Worm (Caenorhabditis elegans) whole organism, young adult: ENCODE measurements around the gene dmsr-7.

Experiments
- B0261.1 ChIP-seq: sonication (generic microtip); optimal IDR thresholded peaks from 2 replicates; lab custom pipeline; 2016; ENCODE audit warnings: mild to moderate bottlenecking, missing genetic modification characterization, moderate library complexity, missing compliant biosample characterization
- C17E4.6 ChIP-seq: fragments of 200-800 bp; sonication (Bioruptor generic); IDR thresholded peaks from 2 replicates; pipeline ENCODE4 v1.3.6; 2022; ENCODE audit warnings: missing genetic modification reagents, missing genetic modification characterization, missing compliant biosample characterization
- D2030.7 ChIP-seq: fragments of 200-800 bp; sonication (Bioruptor generic); IDR thresholded peaks from 2 replicates; pipeline ENCODE4 v1.3.6; 2022; ENCODE audit warnings: missing genetic modification reagents, missing genetic modification characterization, missing compliant biosample characterization
- ccch-3 ChIP-seq: fragments of 200-800 bp; sonication (Bioruptor generic); optimal IDR thresholded peaks from 2 replicates; lab custom pipeline; 2018; ENCODE audit warnings: mild to moderate bottlenecking, missing genetic modification characterization, missing compliant biosample characterization
- ceh-27 ChIP-seq: fragments of 200-800 bp; sonication (Bioruptor generic); optimal IDR thresholded peaks from 2 replicates; lab custom pipeline; 2018; ENCODE audit warnings: mild to moderate bottlenecking, missing genetic modification characterization, moderate library complexity, missing compliant biosample characterization
- egrh-3 ChIP-seq: fragments of 200-800 bp; sonication (Bioruptor generic); IDR thresholded peaks from 2 replicates; pipeline ENCODE4 v1.3.6; 2022; ENCODE audit warnings: missing genetic modification reagents, missing genetic modification characterization, missing compliant biosample characterization
- lin-40 ChIP-seq: sonication (generic microtip); optimal IDR thresholded peaks from 2 replicates; lab custom pipeline; 2016; ENCODE audit warnings: missing genetic modification characterization, mild to moderate bottlenecking, missing compliant biosample characterization, missing genotype, missing genetic modification reagents
- nhr-80 ChIP-seq: sonication (generic microtip); optimal IDR thresholded peaks from 2 replicates; lab custom pipeline; 2016; ENCODE audit warnings: missing genetic modification characterization, missing compliant biosample characterization
- nhr-90 ChIP-seq: sonication (generic microtip); optimal IDR thresholded peaks from 2 replicates; lab custom pipeline; 2016; ENCODE audit warnings: missing genotype, mild to moderate bottlenecking, missing genetic modification characterization, missing compliant biosample characterization
- snpc-4 ChIP-seq, 5 experiments: fragments of 150-350 bp in 1 of 5; sonication (generic microtip) in 4 of 5; optimal IDR thresholded peaks; 2 replicates each; lab custom pipeline; 2014 to 2018; ENCODE audit warnings: missing genetic modification characterization in 5 of 5, missing biosample characterization in 3 of 5, antibody characterized with exemption in 2 of 5, mild to moderate bottlenecking in 2 of 5, missing compliant biosample characterization in 2 of 5, missing genotype in 2 of 5, moderate library complexity in 2 of 5, missing genetic modification reagents in 1 of 5
- unc-62 ChIP-seq: fragments of 150-350 bp; optimal IDR thresholded peaks from 2 replicates; lab custom pipeline; 2014; ENCODE audit warnings: missing biosample characterization, missing genetic modification reagents, missing genetic modification characterization
- ztf-18 ChIP-seq: sonication (generic microtip); optimal IDR thresholded peaks from 2 replicates; lab custom pipeline; 2016; ENCODE audit warnings: missing genotype, mild to moderate bottlenecking, missing genetic modification characterization, missing compliant biosample characterization

DNA sequence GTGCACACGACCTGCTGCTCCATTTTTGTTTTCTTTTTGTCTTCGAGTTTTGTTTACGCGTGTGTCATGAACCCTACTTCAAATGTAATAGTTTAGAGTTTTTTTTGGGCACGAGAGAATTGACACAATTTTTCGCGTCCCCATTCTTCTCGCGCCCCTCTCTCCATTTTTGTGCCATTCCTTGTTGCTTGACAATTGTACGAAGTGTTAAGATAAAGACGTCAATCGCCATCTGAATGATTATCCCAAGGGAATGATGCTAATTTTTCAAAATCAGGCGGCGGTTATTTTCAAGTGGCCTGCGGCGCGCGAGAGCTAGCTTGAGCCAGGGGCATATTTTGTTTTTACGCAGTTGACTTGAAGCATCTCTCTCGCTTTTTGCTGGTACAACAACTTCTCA, 37.2 kb downstream of the dmsr-7 start:
- TF ChIP-seq unc-62 (GFP tag; lab: Kevin White, UChicago) (no peak), ztf-18 (tag; lab: Kevin White, UChicago) (no peak), ccch-3 (GFP tag; lab: Kevin White, UChicago) (no peak), egrh-3 (GFP tag; lab: Robert Waterston, UW) (no peak), snpc-4 (GFP tag; optimal IDR thresholded peaks at IDR 0.05; lab: Kevin White, UChicago) (no peak), snpc-4 (tag; optimal IDR thresholded peaks at IDR 0.05; lab: Kevin White, UChicago) (no peak), ceh-27 (GFP tag; lab: Kevin White, UChicago) (no peak), nhr-90 (tag; lab: Kevin White, UChicago) (no peak), B0261.1 (tag; lab: Kevin White, UChicago) (no peak), D2030.7 (GFP tag; lab: Robert Waterston, UW) (no peak), nhr-80 (tag; lab: Kevin White, UChicago) (no peak), C17E4.6 (GFP tag; lab: Robert Waterston, UW) (no peak), lin-40 (tag; lab: Kevin White, UChicago) (no peak)
